Fruit fly (Drosophila melanogaster): Measurements from ENCODE around the gene Grx1.

DNA sequence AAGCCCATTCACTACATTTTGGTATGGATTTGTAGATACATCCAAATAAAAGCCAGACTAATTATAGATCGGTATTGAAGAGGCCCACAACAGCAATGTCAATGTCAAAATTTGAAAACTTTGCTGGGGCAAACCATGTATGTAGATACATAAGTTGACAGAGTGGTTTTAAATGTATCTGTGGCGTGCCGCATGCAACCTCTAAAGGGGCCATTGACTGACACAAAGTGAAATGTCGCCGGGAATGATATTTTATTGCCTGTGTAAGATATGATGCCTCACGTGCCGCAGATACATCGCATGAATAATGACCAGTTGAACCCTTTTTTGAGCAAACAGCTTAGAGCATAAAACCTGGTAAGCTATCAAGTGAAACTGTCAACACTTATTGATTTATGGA, 36.3 kb upstream of the Grx1 start:
- TF ChIP-seq CTCF (optimal IDR thresholded peaks at IDR 0.05) = no peak
- TF ChIP-seq CG8478 (optimal IDR thresholded peaks at IDR 0.05) = no peak
